Worm (Caenorhabditis elegans): ENCODE results near the gene mam-4.

The mam-4 gene

ce11 chrV:11220415-11220814, 27.5 kb upstream of the mam-4 start:
- no peak for TF ChIP-seq mep-1 (tag; optimal IDR thresholded peaks at IDR 0.05)
- no peak for TF ChIP-seq ama-1 (optimal IDR thresholded peaks at IDR 0.05)
- peak in 2 of 6 experiments; percentile 44 to 83 for TF ChIP-seq elt-3 (tag; optimal IDR thresholded peaks at IDR 0.05)

DNA sequence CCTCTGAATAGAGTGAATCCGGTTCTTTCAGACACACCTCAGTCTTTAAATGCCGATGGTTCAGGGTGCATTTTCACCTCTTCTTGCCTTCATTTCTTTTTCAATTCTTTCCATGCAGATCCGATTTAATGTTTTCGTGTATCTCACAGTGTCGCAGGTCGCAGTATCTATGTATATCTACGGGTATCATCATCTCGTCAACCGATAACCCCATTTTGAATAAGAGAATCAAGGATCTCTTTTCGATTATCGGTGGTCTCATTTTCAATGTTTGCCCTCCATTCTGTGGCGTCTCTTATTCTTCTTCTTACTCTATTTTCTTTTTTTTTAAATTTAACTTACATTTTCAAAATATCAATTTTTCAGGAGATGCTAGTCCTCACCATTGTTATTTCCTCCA, 27.0 kb upstream of the mam-4 start, which contains the start of gene T19B10.2:
TSS of gene T19B10.2 (plus strand) at position 367 of the 400 bp plus-strand sequence.
- TF ChIP-seq blmp-1 (tag; optimal IDR thresholded peaks at IDR 0.05), result peak; percentile 84
- TF ChIP-seq ceh-8 (GFP tag; optimal IDR thresholded peaks at IDR 0.05), result no peak
- peak in 1 of 6 experiments; percentile 15 for TF ChIP-seq elt-3 (tag; optimal IDR thresholded peaks at IDR 0.05)

DNA sequence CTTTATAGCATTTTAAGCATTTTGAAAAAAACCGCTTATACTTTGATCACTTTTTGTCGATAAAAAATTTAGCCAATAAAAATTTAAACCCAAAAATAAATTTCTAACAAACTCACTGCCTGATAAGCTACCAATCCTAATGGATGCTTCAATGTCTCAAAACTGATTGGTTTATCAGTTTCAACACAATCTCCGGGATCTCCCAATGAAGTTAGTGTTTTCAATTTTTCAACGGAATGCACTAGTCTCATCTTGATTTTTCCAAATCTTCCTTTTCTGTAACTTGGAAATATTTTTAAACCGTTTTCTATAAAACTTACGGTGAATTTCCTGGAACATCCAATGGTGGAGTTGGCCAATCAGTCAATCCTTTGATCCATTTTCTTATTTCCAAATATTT, 24.2 kb upstream of the mam-4 start:
- TF ChIP-seq nhr-11 (tag; optimal IDR thresholded peaks at IDR 0.05), result no peak
- TF ChIP-seq nhr-71 (tag; optimal IDR thresholded peaks at IDR 0.05), result no peak
- no peak for TF ChIP-seq hpl-2 (GFP tag; optimal IDR thresholded peaks at IDR 0.05)
- no peak for TF ChIP-seq ces-1 (GFP tag; optimal IDR thresholded peaks at IDR 0.05)
- no peak for TF ChIP-seq unc-98 (GFP tag; IDR thresholded peaks at IDR 0.05)
- TF ChIP-seq nhr-76 (tag; optimal IDR thresholded peaks at IDR 0.05), result no peak
- TF ChIP-seq C34B4.2 (tag; optimal IDR thresholded peaks at IDR 0.05), result no peak
- TF ChIP-seq skn-1 (tag; optimal IDR thresholded peaks at IDR 0.05), result no peak
- TF ChIP-seq lin-13 (GFP tag; optimal IDR thresholded peaks at IDR 0.05), result no peak
- TF ChIP-seq ztf-11 (tag; optimal IDR thresholded peaks at IDR 0.05), result no peak
- TF ChIP-seq mef-2 (tag; optimal IDR thresholded peaks at IDR 0.05), result no peak
- TF ChIP-seq tbx-2 (tag; optimal IDR thresholded peaks at IDR 0.05), result no peak

- TF ChIP-seq efl-1 (optimal IDR thresholded peaks at IDR 0.05) (no peak), efl-1 (GFP tag; optimal IDR thresholded peaks at IDR 0.05 in 1 of 2) (no peak), unc-62 (GFP tag; optimal IDR thresholded peaks at IDR 0.05) (no peak), vab-15 (tag; optimal IDR thresholded peaks at IDR 0.05) (no peak), ztf-4 (tag; optimal IDR thresholded peaks at IDR 0.05) (no peak), swsn-7 (tag; optimal IDR thresholded peaks at IDR 0.05) (no peak), nhr-85 (tag) (no peak), egl-27 (tag; optimal IDR thresholded peaks at IDR 0.05) (no peak), lin-14 (GFP tag; optimal IDR thresholded peaks at IDR 0.05) (peak; percentile 37), ces-1 (GFP tag; optimal IDR thresholded peaks at IDR 0.05) (no peak), nhr-237 (tag; optimal IDR thresholded peaks at IDR 0.05) (no peak), lir-3 (tag; optimal IDR thresholded peaks at IDR 0.05; ENCODE audit: poor library complexity) (no peak), nhr-90 (tag; optimal IDR thresholded peaks at IDR 0.05; ENCODE audit: poor library complexity) (peak; percentile 15), dpl-1 (GFP tag; optimal IDR thresholded peaks at IDR 0.05) (no peak), nhr-12 (tag; optimal IDR thresholded peaks at IDR 0.05) (no peak), dsc-1 (tag; optimal IDR thresholded peaks at IDR 0.05) (peak; percentile 63), ama-1 (optimal IDR thresholded peaks at IDR 0.05) (peak; percentile 65), zag-1 (tag; optimal IDR thresholded peaks at IDR 0.05) (no peak), nhr-11 (tag; optimal IDR thresholded peaks at IDR 0.05) (no peak), snu-23 (GFP tag; optimal IDR thresholded peaks at IDR 0.05) (peak; percentile 16), ceh-82 (tag; optimal IDR thresholded peaks at IDR 0.05) (no peak), elt-3 (tag; optimal IDR thresholded peaks at IDR 0.05) (no peak), mep-1 (tag; optimal IDR thresholded peaks at IDR 0.05) (peak; percentile 7), snpc-4 (tag; optimal IDR thresholded peaks at IDR 0.05) (no peak), C34B4.2 (tag; optimal IDR thresholded peaks at IDR 0.05) (no peak), mef-2 (tag; optimal IDR thresholded peaks at IDR 0.05) (no peak), sox-4 (tag; optimal IDR thresholded peaks at IDR 0.05) (no peak), fkh-4 (tag; optimal IDR thresholded peaks at IDR 0.05; ENCODE audit: borderline replicate concordance) (no peak), ceh-63 (GFP tag; optimal IDR thresholded peaks at IDR 0.05) (no peak), lsy-2 (tag; optimal IDR thresholded peaks at IDR 0.05) (peak; percentile 7 to 9), mab-9 (GFP tag; IDR thresholded peaks at IDR 0.05) (no peak), pax-3 (tag; optimal IDR thresholded peaks at IDR 0.05) (no peak), unc-86 (tag; optimal IDR thresholded peaks at IDR 0.05) (no peak), aha-1 (tag; optimal IDR thresholded peaks at IDR 0.05) (no peak), grh-1 (GFP tag; IDR thresholded peaks at IDR 0.05) (no peak), hlh-4 (tag; optimal IDR thresholded peaks at IDR 0.05) (no peak), skn-1 (tag; optimal IDR thresholded peaks at IDR 0.05) (no peak), unc-30 (tag; optimal IDR thresholded peaks at IDR 0.05) (no peak), nhr-20 (tag; optimal IDR thresholded peaks at IDR 0.05) (no peak)
Observed at ce11 chrV:11225981-11226380, 22.0 kb upstream of the mam-4 start, which contains the start of gene bgal-1. TSS of gene bgal-1 (minus strand) at chrV:11226018.

Measured in whole organism, L1 larva.